Fruit fly (Drosophila melanogaster) whole organism, embryonic: ENCODE measurements around the gene CG44139.

Experiments
- Atf-2 ChIP-seq: fragments of 200-800 bp; sonication (Bioruptor generic); optimal IDR thresholded peaks from 2 replicates; lab custom pipeline; 2016; ENCODE audit warnings: missing biosample characterization, missing genetic modification characterization
- Atf6 ChIP-seq: fragments of 200-800 bp; sonication (Bioruptor generic); IDR thresholded peaks from 2 replicates; pipeline ENCODE4 v1.3.6; 2022; ENCODE audit warnings: missing biosample characterization, missing genetic modification characterization
- Bdp1 ChIP-seq: fragments of 200-800 bp; sonication (Bioruptor generic); optimal IDR thresholded peaks from 3 replicates; lab custom pipeline; 2016; ENCODE audit warnings: missing biosample characterization, missing genetic modification characterization
- BtbVII ChIP-seq: fragments of 200-800 bp; sonication (Bioruptor generic); optimal IDR thresholded peaks from 3 replicates; lab custom pipeline; 2017; ENCODE audit warnings: missing biosample characterization, mild to moderate bottlenecking, missing genetic modification characterization
- CG10366 ChIP-seq: fragments of 200-800 bp; sonication (Bioruptor generic); IDR thresholded peaks from 2 replicates; pipeline ENCODE4 v1.3.6; 2022; ENCODE audit warnings: missing biosample characterization, missing genetic modification characterization
- CG10431 ChIP-seq: fragments of 200-800 bp; sonication (Bioruptor generic); optimal IDR thresholded peaks from 3 replicates; lab custom pipeline; 2018; ENCODE audit warnings: missing biosample characterization, mild to moderate bottlenecking, missing genetic modification characterization
- CG10462 ChIP-seq: fragments of 200-800 bp; sonication (Bioruptor generic); optimal IDR thresholded peaks from 2 replicates; lab custom pipeline; 2016; ENCODE audit warnings: missing biosample characterization, missing genetic modification characterization
- CG10565 ChIP-seq: fragments of 200-800 bp; sonication (Bioruptor generic); optimal IDR thresholded peaks from 3 replicates; lab custom pipeline; 2016; ENCODE audit warnings: missing biosample characterization, mild to moderate bottlenecking, missing genetic modification characterization
- CG11247 ChIP-seq: fragments of 200-800 bp; sonication (Bioruptor generic); IDR thresholded peaks from 2 replicates; pipeline ENCODE4 v1.3.6; 2022; ENCODE audit warnings: missing biosample characterization, missing genetic modification characterization
- CG11695 ChIP-seq: fragments of 200-800 bp; sonication (Bioruptor generic); IDR thresholded peaks from 3 replicates; pipeline ENCODE4 v1.3.6; 2022; ENCODE audit warnings: missing biosample characterization, missing genetic modification characterization
- CG11696 ChIP-seq: fragments of 200-800 bp; sonication (Bioruptor generic); IDR thresholded peaks from 2 replicates; pipeline ENCODE4 v1.3.6; 2022; ENCODE audit warnings: missing biosample characterization, missing genetic modification characterization
- CG12391 ChIP-seq: fragments of 200-800 bp; sonication (Bioruptor generic); optimal IDR thresholded peaks from 3 replicates; lab custom pipeline; 2018; ENCODE audit warnings: missing biosample characterization, mild to moderate bottlenecking, missing genetic modification characterization, moderate library complexity
- CG13287 ChIP-seq: fragments of 200-800 bp; sonication (Bioruptor generic); IDR thresholded peaks from 2 replicates; pipeline ENCODE4 v1.3.6; 2022; ENCODE audit warnings: missing biosample characterization, missing genetic modification characterization; ENCODE audit not compliant: partially characterized antibody
- CG14050 ChIP-seq: fragments of 200-800 bp; sonication (Bioruptor generic); IDR thresholded peaks from 3 replicates; pipeline ENCODE4 v1.3.6; 2022; ENCODE audit warnings: missing biosample characterization, missing genetic modification characterization
- CG15514 ChIP-seq: fragments of 200-800 bp; sonication (Bioruptor generic); optimal IDR thresholded peaks from 3 replicates; lab custom pipeline; 2017; ENCODE audit warnings: missing biosample characterization, missing genetic modification characterization, mild to moderate bottlenecking, moderate library complexity, missing genetic modification reagents
- CG15601 ChIP-seq: fragments of 200-800 bp; sonication (Bioruptor generic); optimal IDR thresholded peaks from 3 replicates; lab custom pipeline; 2019; ENCODE audit warnings: missing biosample characterization, mild to moderate bottlenecking, missing genetic modification characterization, moderate library complexity
- CG1647 ChIP-seq: fragments of 200-800 bp; sonication (Bioruptor generic); optimal IDR thresholded peaks from 3 replicates; lab custom pipeline; 2016; ENCODE audit warnings: missing biosample characterization, missing genetic modification characterization
- CG18619 ChIP-seq: fragments of 200-800 bp; sonication (Bioruptor generic); optimal IDR thresholded peaks from 3 replicates; lab custom pipeline; 2017; ENCODE audit warnings: missing biosample characterization, mild to moderate bottlenecking, missing genetic modification characterization
- CG30403 ChIP-seq: fragments of 200-800 bp; sonication (Bioruptor generic); optimal IDR thresholded peaks from 3 replicates; lab custom pipeline; 2016; ENCODE audit warnings: missing biosample characterization, missing genetic modification characterization
- CG4707 ChIP-seq: fragments of 200-800 bp; sonication (Bioruptor generic); optimal IDR thresholded peaks from 2 replicates; lab custom pipeline; 2018; ENCODE audit warnings: missing biosample characterization, mild to moderate bottlenecking, missing genetic modification characterization, moderate library complexity
- CG5180 ChIP-seq: fragments of 200-800 bp; sonication (Bioruptor generic); optimal IDR thresholded peaks from 3 replicates; lab custom pipeline; 2017; ENCODE audit warnings: missing biosample characterization, missing genetic modification characterization, mild to moderate bottlenecking, moderate library complexity, missing genetic modification reagents
- CG8388 ChIP-seq: fragments of 200-800 bp; sonication (Bioruptor generic); optimal IDR thresholded peaks from 2 replicates; lab custom pipeline; 2019; ENCODE audit warnings: missing biosample characterization, mild to moderate bottlenecking, missing genetic modification characterization, moderate library complexity
- CG9215 ChIP-seq: fragments of 200-800 bp; sonication (Bioruptor generic); IDR thresholded peaks from 2 replicates; pipeline ENCODE4 v1.3.6; 2022; ENCODE audit warnings: missing biosample characterization, missing genetic modification characterization
- Dp ChIP-seq: fragments of 200-800 bp; sonication (Bioruptor generic); optimal IDR thresholded peaks from 2 replicates; lab custom pipeline; 2018; ENCODE audit warnings: missing biosample characterization, mild to moderate bottlenecking, missing genetic modification characterization, moderate library complexity
- Gsc ChIP-seq: fragments of 200-800 bp; sonication (Bioruptor generic); IDR thresholded peaks from 2 replicates; pipeline ENCODE4 v1.3.6; 2022; ENCODE audit warnings: missing biosample characterization, missing genetic modification characterization
- HLH4C ChIP-seq: fragments of 200-800 bp; sonication (Bioruptor generic); IDR thresholded peaks from 3 replicates; pipeline ENCODE4 v1.3.6; 2022; ENCODE audit warnings: missing biosample characterization, missing genetic modification characterization; ENCODE audit not compliant: partially characterized antibody
- HLH54F ChIP-seq: fragments of 200-800 bp; sonication (Bioruptor generic); optimal IDR thresholded peaks from 3 replicates; lab custom pipeline; 2016; ENCODE audit warnings: missing biosample characterization, missing genetic modification characterization
- MESR4 ChIP-seq: fragments of 200-800 bp; sonication (Bioruptor generic); optimal IDR thresholded peaks from 2 replicates; lab custom pipeline; 2018; ENCODE audit warnings: missing biosample characterization, mild to moderate bottlenecking, missing genetic modification characterization, moderate library complexity
- Side ChIP-seq: fragments of 200-800 bp; sonication (Bioruptor generic); optimal IDR thresholded peaks from 2 replicates; lab custom pipeline; 2016; ENCODE audit warnings: missing biosample characterization, missing genetic modification characterization
- Sox100B ChIP-seq: fragments of 200-800 bp; sonication (Bioruptor generic); optimal IDR thresholded peaks from 3 replicates; lab custom pipeline; 2018; ENCODE audit warnings: missing biosample characterization, mild to moderate bottlenecking, missing genetic modification characterization
- YL-1 ChIP-seq: fragments of 200-800 bp; sonication (Bioruptor generic); optimal IDR thresholded peaks from 3 replicates; lab custom pipeline; 2017; ENCODE audit warnings: missing biosample characterization, mild to moderate bottlenecking, missing genetic modification characterization
- aop ChIP-seq: fragments of 200-800 bp; sonication (Bioruptor generic); IDR thresholded peaks from 2 replicates; pipeline ENCODE4 v1.3.6; 2022; ENCODE audit warnings: missing biosample characterization, missing genetic modification characterization
- az2 ChIP-seq: fragments of 200-800 bp; sonication (Bioruptor generic); optimal IDR thresholded peaks from 3 replicates; lab custom pipeline; 2016; ENCODE audit warnings: missing biosample characterization, missing genetic modification characterization
- chif ChIP-seq, 2 experiments: fragments of 200-800 bp; sonication (Bioruptor generic); optimal IDR thresholded peaks; 3 replicates each; lab custom pipeline; 2016; ENCODE audit warnings: missing biosample characterization in 2 of 2, missing genetic modification characterization in 2 of 2
- chinmo ChIP-seq: fragments of 200-800 bp; sonication (Bioruptor generic); IDR thresholded peaks from 4 replicates; pipeline ENCODE4 v1.3.6; 2022; ENCODE audit warnings: missing biosample characterization, missing genetic modification characterization; ENCODE audit not compliant: partially characterized antibody
- chm ChIP-seq: fragments of 200-800 bp; sonication (Bioruptor generic); IDR thresholded peaks from 2 replicates; pipeline ENCODE4 v1.3.6; 2022; ENCODE audit warnings: missing biosample characterization, missing genetic modification characterization
- crc ChIP-seq: fragments of 200-800 bp; sonication (Bioruptor generic); optimal IDR thresholded peaks from 2 replicates; lab custom pipeline; 2016; ENCODE audit warnings: missing biosample characterization, missing genetic modification characterization
- en ChIP-seq: fragments of 200-800 bp; sonication (Bioruptor generic); optimal IDR thresholded peaks from 2 replicates; lab custom pipeline; 2016; ENCODE audit warnings: missing biosample characterization, missing genetic modification characterization
- eyg ChIP-seq: fragments of 200-800 bp; sonication (Bioruptor generic); optimal IDR thresholded peaks from 3 replicates; lab custom pipeline; 2016; ENCODE audit warnings: missing biosample characterization, missing genetic modification characterization
- fd102C ChIP-seq: fragments of 200-800 bp; sonication (Bioruptor generic); optimal IDR thresholded peaks from 2 replicates; lab custom pipeline; 2018; ENCODE audit warnings: missing biosample characterization, mild to moderate bottlenecking, missing genetic modification characterization, moderate library complexity
- fd96Cb ChIP-seq: fragments of 200-800 bp; sonication (Bioruptor generic); optimal IDR thresholded peaks from 2 replicates; lab custom pipeline; 2018; ENCODE audit warnings: missing biosample characterization, mild to moderate bottlenecking, missing genetic modification characterization, moderate library complexity
- gt ChIP-seq: fragments of 200-800 bp; sonication (Bioruptor generic); IDR thresholded peaks from 2 replicates; pipeline ENCODE4 v1.3.6; 2022; ENCODE audit warnings: missing biosample characterization, missing genetic modification characterization
- hbn ChIP-seq: fragments of 200-800 bp; sonication (Bioruptor generic); IDR thresholded peaks from 2 replicates; pipeline ENCODE4 v1.3.6; 2022; ENCODE audit warnings: missing biosample characterization, missing genetic modification characterization; ENCODE audit not compliant: partially characterized antibody
- lilli ChIP-seq: fragments of 200-800 bp; sonication (Bioruptor generic); optimal IDR thresholded peaks from 3 replicates; lab custom pipeline; 2016; ENCODE audit warnings: missing biosample characterization, missing genetic modification characterization
- nom ChIP-seq: fragments of 200-800 bp; sonication (Bioruptor generic); optimal IDR thresholded peaks from 2 replicates; lab custom pipeline; 2017; ENCODE audit warnings: missing biosample characterization, missing genetic modification characterization, mild to moderate bottlenecking, moderate library complexity, missing genetic modification reagents
- schlank ChIP-seq: fragments of 200-800 bp; sonication (Bioruptor generic); optimal IDR thresholded peaks from 2 replicates; lab custom pipeline; 2018; ENCODE audit warnings: missing biosample characterization, mild to moderate bottlenecking, missing genetic modification characterization
- slp2 ChIP-seq: fragments of 200-800 bp; sonication (Bioruptor generic); optimal IDR thresholded peaks from 2 replicates; lab custom pipeline; 2016; ENCODE audit warnings: missing biosample characterization, missing genetic modification characterization
- sob ChIP-seq: fragments of 200-800 bp; sonication (Bioruptor generic); IDR thresholded peaks from 2 replicates; pipeline ENCODE4 v1.3.6; 2022; ENCODE audit warnings: missing biosample characterization, missing genetic modification characterization
- tin ChIP-seq: fragments of 200-800 bp; sonication (Bioruptor generic); optimal IDR thresholded peaks from 3 replicates; lab custom pipeline; 2016; ENCODE audit warnings: missing biosample characterization, missing genetic modification characterization
- tup ChIP-seq: fragments of 200-800 bp; sonication (Bioruptor generic); optimal IDR thresholded peaks from 2 replicates; lab custom pipeline; 2016; ENCODE audit warnings: missing biosample characterization, mild to moderate bottlenecking, missing genetic modification characterization, moderate library complexity

Gene CG44139

dm6 chr2L:2433494-2434054 is 9.0 kb downstream of the CG44139 start (continued):
- peak; percentile 86 for TF ChIP-seq CG14050
- peak; percentile 89 for TF ChIP-seq CG10366
- TF ChIP-seq CG5180 (GFP tag; lab: Kevin White, UChicago) = peak; percentile 69
- TF ChIP-seq lilli (GFP tag; lab: Kevin White, UChicago) = peak; percentile 73
- no peak for TF ChIP-seq BtbVII (GFP tag; lab: Kevin White, UChicago)
- TF ChIP-seq CG15601 (tag; lab: Kevin White, UChicago) = peak; percentile 84
- TF ChIP-seq en (GFP tag; lab: Kevin White, UChicago) = peak; percentile 79
- TF ChIP-seq CG9215 (GFP tag; lab: Robert Waterston, UW) = peak; percentile 44; the same call in 1 of the 2 replicates
- TF ChIP-seq fd96Cb (tag; lab: Kevin White, UChicago) = peak; percentile 83
- peak; percentile 76 for TF ChIP-seq CG1647
- peak; percentile 62; the same call in 1 of the 4 replicates for TF ChIP-seq chinmo (GFP tag; lab: Robert Waterston, UW)
- peak; percentile 48 for TF ChIP-seq CG11696 (GFP tag; lab: Robert Waterston, UW)
- peak; percentile 52 for TF ChIP-seq Bdp1 (GFP tag; lab: Kevin White, UChicago)
- TF ChIP-seq gt (GFP tag; lab: Robert Waterston, UW) = peak; percentile 60
- TF ChIP-seq Dp (GFP tag; lab: Kevin White, UChicago) = no peak
- peak; percentile 72 for TF ChIP-seq crc (GFP tag; lab: Kevin White, UChicago)
- TF ChIP-seq schlank (tag; lab: Kevin White, UChicago) = no peak
- TF ChIP-seq Atf6 (GFP tag; lab: Robert Waterston, UW) = peak; percentile 66; the same call in 1 of the 2 replicates
- TF ChIP-seq CG13287 (GFP tag; lab: Robert Waterston, UW) = no peak
- no peak for TF ChIP-seq CG10565
- TF ChIP-seq aop (GFP tag; lab: Robert Waterston, UW) = peak; percentile 72
- peak; percentile 87 for TF ChIP-seq az2 (GFP tag; lab: Kevin White, UChicago)
- TF ChIP-seq CG10431 (GFP tag; lab: Kevin White, UChicago) = peak; percentile 50
- TF ChIP-seq CG10462 = peak; percentile 60
- TF ChIP-seq CG11695 = peak; percentile 83
- TF ChIP-seq CG12391 (tag; lab: Kevin White, UChicago) = peak; percentile 80
- TF ChIP-seq CG18619 (GFP tag; lab: Kevin White, UChicago) = peak; percentile 62
- TF ChIP-seq chm (GFP tag; lab: Robert Waterston, UW) = peak; percentile 77; the same call in 1 of the 2 replicates
- TF ChIP-seq hbn (GFP tag; lab: Robert Waterston, UW) = no peak
- peak; percentile 79 for TF ChIP-seq Side (GFP tag; lab: Kevin White, UChicago)
- peak; percentile 83 for TF ChIP-seq Sox100B
- TF ChIP-seq MESR4 (GFP tag; lab: Kevin White, UChicago) = no peak
- TF ChIP-seq CG11247 (GFP tag; lab: Robert Waterston, UW) = peak; percentile 73
- peak; percentile 41 for TF ChIP-seq HLH54F (GFP tag; lab: Kevin White, UChicago)
- TF ChIP-seq tin (GFP tag; lab: Kevin White, UChicago) = peak; percentile 87
- TF ChIP-seq fd102C (GFP tag; lab: Kevin White, UChicago) = no peak
- peak; percentile 98 for TF ChIP-seq nom (GFP tag; lab: Kevin White, UChicago)
- TF ChIP-seq sob (GFP tag; lab: Robert Waterston, UW) = peak; percentile 82
- peak; percentile 26 for TF ChIP-seq YL-1 (GFP tag; lab: Kevin White, UChicago)
- TF ChIP-seq chif (GFP tag; optimal IDR thresholded peaks at IDR 0.05; lab: Kevin White, UChicago) = peak; percentile 83 to 86
- TF ChIP-seq CG30403 = peak; percentile 87
- TF ChIP-seq CG4707 = peak; percentile 80
- TF ChIP-seq Atf-2 (GFP tag; lab: Kevin White, UChicago) = peak; percentile 77
- TF ChIP-seq tup (GFP tag; lab: Kevin White, UChicago) = peak; percentile 29
- TF ChIP-seq Gsc (GFP tag; lab: Robert Waterston, UW) = peak; percentile 54; the same call in 1 of the 2 replicates
- TF ChIP-seq CG15514 = peak; percentile 20
- peak; percentile 78 for TF ChIP-seq slp2 (GFP tag; lab: Kevin White, UChicago)
- peak; percentile 67 for TF ChIP-seq eyg (GFP tag; lab: Kevin White, UChicago)
- peak; percentile 86 for TF ChIP-seq CG8388
- no peak for TF ChIP-seq HLH4C (GFP tag; lab: Robert Waterston, UW)
